Fruit fly (Drosophila melanogaster): ENCODE data around the gene H15.

H15 gene

DNA sequence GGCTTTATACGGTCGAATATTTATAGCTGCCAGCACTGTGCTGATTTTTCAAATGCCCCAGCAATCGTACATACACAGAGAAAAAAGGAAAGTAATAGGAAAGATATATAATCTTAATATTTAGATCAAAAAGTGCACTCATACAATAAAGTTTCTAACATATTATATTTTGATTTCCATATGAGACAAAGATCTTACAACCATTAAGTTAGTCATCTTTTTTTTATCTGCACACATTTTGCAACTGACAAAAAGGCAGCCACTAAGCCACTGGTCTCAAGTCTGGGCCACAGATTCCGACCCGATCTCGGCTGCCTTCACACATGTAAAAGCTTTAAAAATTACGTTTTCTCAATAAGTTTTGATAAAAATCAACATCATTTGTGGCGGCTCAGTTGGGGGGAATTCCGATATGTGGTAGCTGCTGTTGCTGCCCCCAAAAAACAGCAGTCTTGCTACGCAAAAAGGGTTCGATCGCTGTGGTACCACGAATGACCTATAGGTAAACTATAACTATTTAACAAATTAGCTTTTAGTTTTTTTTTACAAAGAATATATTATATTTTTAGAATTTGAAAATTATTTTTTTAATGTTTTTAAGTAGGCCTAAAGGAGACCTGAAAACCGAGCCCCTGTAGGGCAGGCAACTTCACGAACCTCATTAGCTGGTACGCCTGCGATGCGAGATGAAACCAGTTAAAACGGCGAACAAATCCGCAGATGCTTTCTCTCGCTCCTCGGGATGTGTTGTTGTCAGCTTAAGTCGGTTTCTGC, 24.9 kb downstream of the H15 start:
- no peak for TF ChIP-seq Dif (GFP tag; optimal IDR thresholded peaks at IDR 0.05; ENCODE audit: partially characterized antibody)
- TF ChIP-seq Sp1 (GFP tag; optimal IDR thresholded peaks at IDR 0.05) = peak; percentile 89
- TF ChIP-seq CG9705 (GFP tag; optimal IDR thresholded peaks at IDR 0.05) = peak; percentile 52
- TF ChIP-seq HLH106 (tag; optimal IDR thresholded peaks at IDR 0.05) = peak; percentile 66
- TF ChIP-seq tai (GFP tag; optimal IDR thresholded peaks at IDR 0.05) = peak; percentile 17
- TF ChIP-seq Hnf4 (GFP tag; optimal IDR thresholded peaks at IDR 0.05) = peak; percentile 40
- TF ChIP-seq rgr (GFP tag; optimal IDR thresholded peaks at IDR 0.05) = peak; percentile 61
- peak; percentile 51 for TF ChIP-seq brk (GFP tag; optimal IDR thresholded peaks at IDR 0.05)
- peak; percentile 58 for TF ChIP-seq ey (GFP tag; optimal IDR thresholded peaks at IDR 0.05)
- TF ChIP-seq dmrt93B (GFP tag; optimal IDR thresholded peaks at IDR 0.05) = peak; percentile 68
- peak; percentile 76 for TF ChIP-seq fru (GFP tag; optimal IDR thresholded peaks at IDR 0.05)
- TF ChIP-seq OdsH (GFP tag; optimal IDR thresholded peaks at IDR 0.05) = peak; percentile 78
- TF ChIP-seq dsf (GFP tag; optimal IDR thresholded peaks at IDR 0.05; ENCODE audit: borderline replicate concordance) = no peak
- no peak for TF ChIP-seq Mio (GFP tag; optimal IDR thresholded peaks at IDR 0.05)
- TF ChIP-seq woc (GFP tag; optimal IDR thresholded peaks at IDR 0.05) = peak; percentile 54
- no peak for TF ChIP-seq Hr83 (GFP tag; optimal IDR thresholded peaks at IDR 0.05; ENCODE audit: poor library complexity, severe bottlenecking)
- no peak for TF ChIP-seq usp (GFP tag; optimal IDR thresholded peaks at IDR 0.05)
- peak; percentile 76 for TF ChIP-seq psq (GFP tag; optimal IDR thresholded peaks at IDR 0.05)
- peak; percentile 30 for TF ChIP-seq sage (GFP tag; optimal IDR thresholded peaks at IDR 0.05)
- peak; percentile 56 for TF ChIP-seq Jra (GFP tag; optimal IDR thresholded peaks at IDR 0.05)
- TF ChIP-seq jim (GFP tag; optimal IDR thresholded peaks at IDR 0.05) = no peak
- TF ChIP-seq foxo (GFP tag; optimal IDR thresholded peaks at IDR 0.05) = peak in 1 of 2 experiments; percentile 75
- TF ChIP-seq h (GFP tag; optimal IDR thresholded peaks at IDR 0.05) = peak; percentile 78
- TF ChIP-seq br (GFP tag; optimal IDR thresholded peaks at IDR 0.05) = peak; percentile 45

DNA sequence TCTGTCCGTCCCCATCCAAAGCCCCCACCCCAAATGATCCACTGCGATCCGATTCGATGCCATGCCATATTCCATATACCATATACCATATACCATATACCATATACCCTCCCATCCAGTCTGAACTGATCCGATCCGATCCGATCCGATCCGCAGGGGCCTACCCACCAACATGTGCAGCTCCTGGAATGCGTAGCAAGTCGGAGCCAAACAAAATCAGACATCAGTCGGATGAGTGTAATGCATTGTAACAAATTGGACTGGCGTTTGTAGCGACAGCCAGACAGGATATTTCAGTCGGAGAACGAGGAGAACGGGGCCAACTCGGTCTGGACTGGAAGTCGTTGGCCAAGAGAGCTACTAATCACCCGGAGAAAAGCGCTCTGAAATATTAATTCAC, 25.7 kb downstream of the H15 start:
- no peak for TF ChIP-seq N (GFP tag; optimal IDR thresholded peaks at IDR 0.05)
- TF ChIP-seq jim (GFP tag; optimal IDR thresholded peaks at IDR 0.05) = no peak

DNA sequence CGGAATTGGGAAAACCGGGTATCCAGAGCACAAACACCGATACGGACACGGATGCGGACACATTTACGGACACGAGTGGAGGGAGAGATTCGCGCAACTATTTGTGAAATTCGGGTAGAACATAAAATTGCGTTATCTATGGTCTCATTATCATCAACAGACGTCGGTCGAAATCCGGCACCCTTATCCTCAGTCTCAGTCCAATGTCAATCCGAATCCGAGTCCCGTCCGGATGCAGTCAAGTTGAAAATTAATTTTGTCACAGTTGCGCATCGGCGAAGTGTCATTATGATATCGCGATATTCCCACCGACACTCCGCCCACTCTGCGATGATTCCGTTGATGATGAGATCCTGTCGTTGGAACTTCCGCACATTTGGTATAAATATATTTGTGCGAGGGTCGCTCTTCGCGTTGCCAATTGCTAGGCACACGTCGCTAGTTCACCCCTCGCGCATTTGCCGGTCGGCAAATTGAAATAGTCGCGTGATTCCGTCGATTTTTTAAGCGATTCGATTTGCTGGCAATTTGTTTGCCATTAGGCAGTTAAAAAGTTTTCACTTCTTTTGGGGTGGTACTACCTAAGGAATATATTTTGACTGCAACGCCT, 28.0 kb downstream of the H15 start:
- TF ChIP-seq CG32264 (GFP tag; optimal IDR thresholded peaks at IDR 0.05) = no peak
- TF ChIP-seq dsf (GFP tag; optimal IDR thresholded peaks at IDR 0.05; ENCODE audit: borderline replicate concordance) = no peak
- TF ChIP-seq tai (GFP tag; optimal IDR thresholded peaks at IDR 0.05) = no peak
- TF ChIP-seq lola (GFP tag; optimal IDR thresholded peaks at IDR 0.05) = no peak
- TF ChIP-seq Sp1 (GFP tag; optimal IDR thresholded peaks at IDR 0.05) = no peak
- TF ChIP-seq HLH106 (tag; optimal IDR thresholded peaks at IDR 0.05) = no peak
- TF ChIP-seq fru (GFP tag; optimal IDR thresholded peaks at IDR 0.05) = no peak
- TF ChIP-seq Hr78 (GFP tag; optimal IDR thresholded peaks at IDR 0.05) = no peak
- no peak for TF ChIP-seq jim (GFP tag; optimal IDR thresholded peaks at IDR 0.05)
- TF ChIP-seq rgr (GFP tag; optimal IDR thresholded peaks at IDR 0.05) = no peak
- no peak for TF ChIP-seq dl (GFP tag; optimal IDR thresholded peaks at IDR 0.05; ENCODE audit: insufficient read depth in 1 of 2, partially characterized antibody in 2 of 2)
- no peak for TF ChIP-seq dmrt93B (GFP tag; optimal IDR thresholded peaks at IDR 0.05)
- TF ChIP-seq OdsH (GFP tag; optimal IDR thresholded peaks at IDR 0.05) = no peak
- no peak for TF ChIP-seq psq (GFP tag; optimal IDR thresholded peaks at IDR 0.05)
- no peak for TF ChIP-seq N (GFP tag; optimal IDR thresholded peaks at IDR 0.05)
- TF ChIP-seq pan (optimal IDR thresholded peaks at IDR 0.05) = no peak
- no peak for TF ChIP-seq Hnf4 (GFP tag; optimal IDR thresholded peaks at IDR 0.05)
- no peak for TF ChIP-seq Mio (GFP tag; optimal IDR thresholded peaks at IDR 0.05)

DNA sequence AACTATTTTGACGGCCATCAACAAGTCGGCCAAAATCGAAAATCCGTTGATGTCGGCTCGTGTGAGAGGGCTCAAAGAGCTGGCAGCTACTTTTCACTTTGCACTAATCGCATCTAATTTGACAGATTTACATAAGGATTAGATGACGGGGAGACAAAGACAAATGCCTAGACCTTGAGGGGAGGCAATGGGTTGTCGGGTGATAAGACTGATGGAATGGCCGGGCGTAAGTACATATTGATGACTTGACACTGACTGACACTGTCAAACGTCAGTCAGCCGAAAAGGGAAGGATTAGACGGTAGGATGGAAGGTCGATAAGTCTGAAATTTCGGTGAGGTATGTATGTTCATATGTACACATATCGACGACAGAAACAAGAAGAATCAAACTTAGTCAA, 28.7 kb downstream of the H15 start:
- TF ChIP-seq Jra (GFP tag; optimal IDR thresholded peaks at IDR 0.05) (no peak), Sp1 (GFP tag; optimal IDR thresholded peaks at IDR 0.05) (no peak), Rel (GFP tag; optimal IDR thresholded peaks at IDR 0.05) (no peak), Rel (tag; optimal IDR thresholded peaks at IDR 0.05) (no peak), dl (GFP tag; optimal IDR thresholded peaks at IDR 0.05; ENCODE audit: insufficient read depth in 1 of 2, partially characterized antibody in 2 of 2) (no peak), brk (GFP tag; optimal IDR thresholded peaks at IDR 0.05) (no peak), sv (GFP tag; optimal IDR thresholded peaks at IDR 0.05) (no peak), N (GFP tag; optimal IDR thresholded peaks at IDR 0.05) (no peak), jim (GFP tag; optimal IDR thresholded peaks at IDR 0.05) (no peak), tai (GFP tag; optimal IDR thresholded peaks at IDR 0.05) (no peak), Vsx2 (GFP tag; optimal IDR thresholded peaks at IDR 0.05; ENCODE audit: partially characterized antibody) (no peak), Hr78 (GFP tag; optimal IDR thresholded peaks at IDR 0.05) (no peak), lola (GFP tag; optimal IDR thresholded peaks at IDR 0.05) (no peak), Dfd (GFP tag; optimal IDR thresholded peaks at IDR 0.05) (no peak), psq (GFP tag; optimal IDR thresholded peaks at IDR 0.05) (no peak), woc (GFP tag; optimal IDR thresholded peaks at IDR 0.05) (no peak)
